Worm (Caenorhabditis elegans): ENCODE measurements around the gene clec-216.

clec-216 gene

DNA sequence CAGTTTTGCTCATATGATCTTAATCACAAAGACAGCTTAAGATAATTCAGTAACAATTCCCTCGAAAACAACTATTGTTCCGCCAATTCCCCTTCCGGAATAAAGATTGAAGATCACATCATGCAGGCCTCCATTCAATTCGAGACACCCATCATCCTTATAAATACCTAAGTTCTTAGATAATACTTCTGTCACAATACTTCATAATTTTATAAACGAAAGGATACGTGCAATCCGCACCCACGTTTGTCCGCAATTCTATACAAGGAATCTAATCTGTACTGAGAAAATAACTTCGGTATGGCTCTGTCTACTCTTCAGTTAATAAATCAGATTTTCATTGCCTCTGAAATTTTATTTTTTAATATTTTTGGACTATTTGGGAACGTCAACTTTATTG, 24.1 kb downstream of the clec-216 start, which contains the start of gene srsx-5:
Gene srsx-5 (plus strand): TSS at position 301 of the 400 bp plus-strand sequence.
- TF ChIP-seq unc-39 (tag; optimal IDR thresholded peaks at IDR 0.05) = no peak
- TF ChIP-seq elt-1 (tag; optimal IDR thresholded peaks at IDR 0.05) = no peak
- TF ChIP-seq R02D3.7 (tag; optimal IDR thresholded peaks at IDR 0.05) = no peak
- TF ChIP-seq daf-12 (tag; optimal IDR thresholded peaks at IDR 0.05) = no peak
- TF ChIP-seq aly-2 (tag; optimal IDR thresholded peaks at IDR 0.05) = no peak

DNA sequence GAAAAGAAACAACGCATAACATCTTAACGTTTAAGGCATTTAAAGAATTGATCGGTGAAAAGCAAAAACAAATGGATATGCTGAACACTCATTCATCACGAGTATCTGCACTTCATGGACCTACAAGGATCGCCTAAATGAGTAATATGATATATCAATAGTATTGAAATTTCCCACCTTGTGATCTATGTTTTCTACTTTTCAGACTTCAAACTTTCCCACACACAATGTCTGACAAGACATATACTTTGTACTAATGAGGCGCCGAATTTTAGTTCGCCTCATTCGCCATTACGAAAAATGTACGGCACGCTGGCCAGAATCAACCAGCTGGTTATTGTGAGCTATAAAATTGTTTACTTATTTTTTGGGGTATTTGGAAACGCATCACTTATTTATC, 26.0 kb downstream of the clec-216 start, which contains the start of gene srsx-6:
Gene srsx-6 (plus strand): TSS at position 301 of the 400 bp plus-strand sequence.
- TF ChIP-seq elt-2 (tag; optimal IDR thresholded peaks at IDR 0.05) = no peak
- TF ChIP-seq nhr-76 (tag; optimal IDR thresholded peaks at IDR 0.05) = no peak
- TF ChIP-seq ceh-82 (tag; optimal IDR thresholded peaks at IDR 0.05) = no peak
- TF ChIP-seq pqm-1 (tag; optimal IDR thresholded peaks at IDR 0.05) = no peak
- no peak for TF ChIP-seq hmg-11 (tag; optimal IDR thresholded peaks at IDR 0.05)
- no peak for TF ChIP-seq nhr-67 (tag; optimal IDR thresholded peaks at IDR 0.05)
- no peak for TF ChIP-seq eor-1 (tag; optimal IDR thresholded peaks at IDR 0.05)
- TF ChIP-seq egl-27 (tag; optimal IDR thresholded peaks at IDR 0.05) = no peak
- TF ChIP-seq egl-5 (tag; optimal IDR thresholded peaks at IDR 0.05) = no peak
- TF ChIP-seq fos-1 (tag; optimal IDR thresholded peaks at IDR 0.05) = no peak
- TF ChIP-seq fkh-2 (tag; optimal IDR thresholded peaks at IDR 0.05) = no peak
- TF ChIP-seq ztf-11 (tag; optimal IDR thresholded peaks at IDR 0.05) = no peak
- no peak for TF ChIP-seq nhr-77 (tag; optimal IDR thresholded peaks at IDR 0.05)
- TF ChIP-seq ztf-4 (tag; optimal IDR thresholded peaks at IDR 0.05) = no peak
- TF ChIP-seq mml-1 (tag; optimal IDR thresholded peaks at IDR 0.05) = no peak
- no peak for TF ChIP-seq ceh-28 (tag; optimal IDR thresholded peaks at IDR 0.05)
- no peak for TF ChIP-seq skn-1 (tag; optimal IDR thresholded peaks at IDR 0.05)
- TF ChIP-seq sea-2 (GFP tag; optimal IDR thresholded peaks at IDR 0.05) = no peak
- TF ChIP-seq daf-12 (tag; optimal IDR thresholded peaks at IDR 0.05) = no peak

DNA sequence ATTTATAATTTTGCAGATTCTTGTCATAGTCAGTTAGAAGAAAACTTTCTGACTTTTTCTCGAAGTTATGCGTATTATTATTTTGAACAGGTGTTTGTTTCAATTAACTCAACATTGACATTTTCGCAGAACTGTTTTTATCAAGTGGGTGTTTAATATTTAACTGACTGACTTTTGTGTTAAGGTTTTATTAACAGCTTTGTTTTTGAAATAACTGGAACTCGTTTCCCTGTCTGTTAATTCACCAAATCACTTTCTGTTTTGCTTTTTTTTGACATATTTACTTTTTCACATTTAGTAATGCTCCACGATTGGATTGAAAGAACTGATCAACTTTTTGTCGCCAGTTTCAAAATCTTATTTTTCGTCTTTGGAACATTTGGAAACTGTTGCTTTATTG, 27.3 kb downstream of the clec-216 start, which contains the start of gene srsx-7:
Gene srsx-7 (plus strand): TSS at position 301 of the 400 bp plus-strand sequence.
- TF ChIP-seq ztf-4 (tag; optimal IDR thresholded peaks at IDR 0.05) (no peak), eor-1 (tag; optimal IDR thresholded peaks at IDR 0.05) (no peak), ama-1 (optimal IDR thresholded peaks at IDR 0.05) (no peak), mml-1 (tag; optimal IDR thresholded peaks at IDR 0.05) (no peak), fkh-10 (GFP tag; optimal IDR thresholded peaks at IDR 0.05) (no peak), fkh-2 (tag; optimal IDR thresholded peaks at IDR 0.05) (no peak), egl-5 (tag; optimal IDR thresholded peaks at IDR 0.05) (no peak), aly-2 (tag; optimal IDR thresholded peaks at IDR 0.05) (no peak), ceh-9 (tag; optimal IDR thresholded peaks at IDR 0.05) (no peak), fos-1 (tag; optimal IDR thresholded peaks at IDR 0.05) (no peak), elt-3 (tag; optimal IDR thresholded peaks at IDR 0.05) (no peak), ceh-16 (tag; optimal IDR thresholded peaks at IDR 0.05) (no peak), mdl-1 (tag; optimal IDR thresholded peaks at IDR 0.05) (no peak), nhr-77 (tag; optimal IDR thresholded peaks at IDR 0.05) (no peak)

DNA sequence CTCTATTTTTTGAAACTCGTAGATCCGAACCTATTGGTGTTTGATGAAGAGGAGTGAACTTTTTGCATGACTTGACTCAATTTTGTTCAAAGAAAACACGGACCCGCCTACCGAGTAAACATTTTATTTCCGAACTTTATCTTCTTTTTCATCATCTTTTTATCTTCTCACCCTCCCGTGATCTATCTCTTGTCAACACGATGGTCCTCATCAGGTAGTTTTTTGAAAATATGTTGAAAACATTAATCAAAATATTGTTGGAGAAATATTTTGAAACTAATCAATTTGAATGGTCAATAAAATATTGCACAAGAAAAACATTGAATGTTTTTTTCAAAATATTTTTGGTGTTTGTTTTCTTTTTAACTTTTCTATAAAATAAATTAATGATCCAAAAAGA, 44.3 kb downstream of the clec-216 start:
- TF ChIP-seq lsy-12 (tag; optimal IDR thresholded peaks at IDR 0.05) (no peak), fkh-10 (GFP tag; optimal IDR thresholded peaks at IDR 0.05) (peak; percentile 1), unc-62 (GFP tag; optimal IDR thresholded peaks at IDR 0.05) (no peak), snpc-4 (tag; optimal IDR thresholded peaks at IDR 0.05) (no peak), mml-1 (tag; optimal IDR thresholded peaks at IDR 0.05) (no peak), pha-4 (tag; optimal IDR thresholded peaks at IDR 0.05) (no peak), nhr-11 (tag; optimal IDR thresholded peaks at IDR 0.05) (no peak), elt-3 (tag; optimal IDR thresholded peaks at IDR 0.05) (no peak)

DNA sequence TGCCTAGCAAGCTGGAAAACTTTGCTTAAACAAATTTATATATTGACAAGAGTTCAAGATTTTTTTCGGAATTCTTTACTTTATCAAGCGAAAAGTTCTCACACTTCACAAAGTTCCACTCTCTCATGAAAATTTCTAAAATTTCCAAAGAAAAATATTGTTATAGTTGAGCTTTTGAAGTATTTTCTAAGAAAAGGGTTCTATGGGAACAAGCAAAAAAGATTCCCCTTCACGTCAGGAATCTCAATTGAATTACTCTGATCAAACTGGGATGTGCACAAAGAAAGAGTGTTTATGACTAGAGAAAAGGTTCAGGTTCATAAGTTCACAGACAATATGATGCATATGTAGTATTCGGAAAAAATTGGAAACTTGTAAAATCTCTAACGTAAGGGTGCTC, 48.4 kb downstream of the clec-216 start:
- TF ChIP-seq fkh-10 (GFP tag; optimal IDR thresholded peaks at IDR 0.05) (peak; percentile 19), daf-12 (tag; optimal IDR thresholded peaks at IDR 0.05) (no peak), aly-2 (tag; optimal IDR thresholded peaks at IDR 0.05) (no peak), ceh-28 (tag; optimal IDR thresholded peaks at IDR 0.05) (no peak), nhr-43 (tag; optimal IDR thresholded peaks at IDR 0.05; ENCODE audit: poor library complexity, severe bottlenecking) (no peak), unc-39 (tag; optimal IDR thresholded peaks at IDR 0.05) (no peak), eor-1 (tag; optimal IDR thresholded peaks at IDR 0.05) (no peak), ceh-9 (tag; optimal IDR thresholded peaks at IDR 0.05) (no peak)

Data from whole organism, L3 larva.